Worm (Caenorhabditis elegans) whole organism, L4 larva: Measurements from ENCODE around the gene str-261.
A peak's percentile ranks its signal among the peaks of the same experiment; 100 is the strongest.

ENCODE experiments used
- F37D6.2 ChIP-seq: sonication (generic microtip); optimal IDR thresholded peaks from 2 replicates; lab custom pipeline; 2016; ENCODE audit warnings: mild to moderate bottlenecking, missing genetic modification characterization, missing compliant biosample characterization
- R02D3.7 ChIP-seq: fragments of 150-350 bp; sonication (generic microtip); optimal IDR thresholded peaks from 3 replicates; lab custom pipeline; 2014; ENCODE audit warnings: missing biosample characterization, missing genetic modification characterization
- Y105C5A.15 ChIP-seq: fragments of 200-800 bp; sonication (Bioruptor generic); IDR thresholded peaks from 2 replicates; pipeline ENCODE4 v1.3.6; 2022; ENCODE audit warnings: missing genetic modification characterization, missing compliant biosample characterization
- Y75B8A.6 ChIP-seq: fragments of 200-800 bp; sonication (Bioruptor generic); IDR thresholded peaks from 2 replicates; pipeline ENCODE4 v1.3.6; 2022; ENCODE audit warnings: missing genetic modification reagents, missing genetic modification characterization, missing compliant biosample characterization
- ZK546.5 ChIP-seq, 2 experiments: sonication (generic microtip); optimal IDR thresholded peaks; 2 replicates each; lab custom pipeline; 2017; ENCODE audit warnings: missing biosample characterization in 2 of 2, missing genetic modification characterization in 2 of 2
- ceh-20 ChIP-seq: fragments of 200-800 bp; sonication (Bioruptor generic); IDR thresholded peaks from 2 replicates; pipeline ENCODE4 v1.3.6; 2022; ENCODE audit warnings: missing genetic modification reagents, missing genetic modification characterization, missing compliant biosample characterization
- ceh-28 ChIP-seq: fragments of 150-350 bp; optimal IDR thresholded peaks from 2 replicates; lab custom pipeline; 2014; ENCODE audit warnings: missing biosample characterization, missing genetic modification reagents, missing genetic modification characterization
- ces-1 ChIP-seq: fragments of 150-350 bp; sonication (generic microtip); optimal IDR thresholded peaks from 4 replicates; lab custom pipeline; 2014; ENCODE audit warnings: missing biosample characterization, missing genetic modification reagents, missing genetic modification characterization
- ctbp-1 ChIP-seq: fragments of 200-800 bp; sonication (Bioruptor generic); IDR thresholded peaks from 2 replicates; pipeline ENCODE4 v1.3.6; 2022; ENCODE audit warnings: missing genetic modification reagents, missing genetic modification characterization, missing compliant biosample characterization
- daf-8 ChIP-seq: fragments of 200-800 bp; sonication (Bioruptor generic); IDR thresholded peaks from 2 replicates; pipeline ENCODE4 v1.3.6; 2022; ENCODE audit warnings: missing genetic modification characterization, missing compliant biosample characterization
- dmd-6 ChIP-seq: fragments of 200-800 bp; sonication (Bioruptor generic); IDR thresholded peaks from 2 replicates; pipeline ENCODE4 v1.3.6; 2022; ENCODE audit warnings: missing genetic modification reagents, missing genetic modification characterization, missing compliant biosample characterization
- dmd-8 ChIP-seq: fragments of 200-800 bp; sonication (Bioruptor generic); IDR thresholded peaks from 2 replicates; pipeline ENCODE4 v1.3.6; 2022; ENCODE audit warnings: missing genetic modification characterization, missing compliant biosample characterization
- dmd-9 ChIP-seq: fragments of 200-800 bp; sonication (Bioruptor generic); IDR thresholded peaks from 2 replicates; pipeline ENCODE4 v1.3.6; 2022; ENCODE audit warnings: missing genetic modification reagents, missing genetic modification characterization, missing compliant biosample characterization
- dpl-1 ChIP-seq: fragments of 150-350 bp; optimal IDR thresholded peaks from 2 replicates; lab custom pipeline; 2014; ENCODE audit warnings: missing biosample characterization, missing genetic modification reagents, missing genetic modification characterization
- duxl-1 ChIP-seq: sonication (generic microtip); optimal IDR thresholded peaks from 2 replicates; lab custom pipeline; 2016; ENCODE audit warnings: mild to moderate bottlenecking, missing genetic modification characterization, moderate library complexity, missing compliant biosample characterization; ENCODE audit not compliant: poor library complexity
- dve-1 ChIP-seq: sonication (generic microtip); optimal IDR thresholded peaks from 2 replicates; lab custom pipeline; 2017; ENCODE audit warnings: antibody characterized with exemption, mild to moderate bottlenecking, missing genetic modification characterization, missing compliant biosample characterization; ENCODE audit not compliant: insufficient read depth
- fkh-10 ChIP-seq: fragments of 150-350 bp; optimal IDR thresholded peaks from 2 replicates; lab custom pipeline; 2014; ENCODE audit warnings: missing biosample characterization, missing genetic modification reagents, missing genetic modification characterization
- fos-1 ChIP-seq: fragments of 150-350 bp; optimal IDR thresholded peaks from 2 replicates; lab custom pipeline; 2014; ENCODE audit warnings: missing biosample characterization, missing genetic modification characterization
- hlh-30 ChIP-seq: sonication (generic microtip); optimal IDR thresholded peaks from 2 replicates; lab custom pipeline; 2017; ENCODE audit warnings: antibody characterized with exemption, mild to moderate bottlenecking, missing genetic modification characterization, missing compliant biosample characterization; ENCODE audit not compliant: insufficient read depth
- hmg-1.1 ChIP-seq: fragments of 200-800 bp; sonication (Bioruptor generic); IDR thresholded peaks from 2 replicates; pipeline ENCODE4 v1.3.6; 2022; ENCODE audit warnings: missing genetic modification reagents, missing genetic modification characterization, missing compliant biosample characterization
- lim-7 ChIP-seq: fragments of 200-800 bp; sonication (Bioruptor generic); IDR thresholded peaks from 2 replicates; pipeline ENCODE4 v1.3.6; 2022; ENCODE audit warnings: missing genetic modification characterization, missing compliant biosample characterization
- lin-1 ChIP-seq: fragments of 200-800 bp; sonication (Bioruptor generic); IDR thresholded peaks from 2 replicates; pipeline ENCODE4 v1.3.6; 2022; ENCODE audit warnings: missing genetic modification reagents, missing genetic modification characterization, missing compliant biosample characterization
- lin-13 ChIP-seq: fragments of 150-350 bp; optimal IDR thresholded peaks from 2 replicates; lab custom pipeline; 2014; ENCODE audit warnings: missing biosample characterization, missing genetic modification reagents, missing genetic modification characterization
- lin-15B ChIP-seq: fragments of 150-350 bp; sonication (generic microtip); optimal IDR thresholded peaks from 3 replicates; lab custom pipeline; 2014; ENCODE audit warnings: missing biosample characterization, missing genetic modification characterization
- lin-39 ChIP-seq: fragments of 150-350 bp; optimal IDR thresholded peaks from 2 replicates; lab custom pipeline; 2014; ENCODE audit warnings: missing biosample characterization, missing genetic modification reagents, missing genetic modification characterization
- lir-3 ChIP-seq: sonication (generic microtip); optimal IDR thresholded peaks from 2 replicates; lab custom pipeline; 2016; ENCODE audit warnings: mild to moderate bottlenecking, missing genetic modification characterization, missing compliant biosample characterization
- lsy-2 ChIP-seq, 2 experiments: fragments of 150-350 bp in 1 of 2; sonication (generic microtip) in 1 of 2; optimal IDR thresholded peaks; 2 replicates each; lab custom pipeline; 2014 to 2017; ENCODE audit warnings: missing biosample characterization in 2 of 2, missing genetic modification characterization in 2 of 2
- mdl-1 ChIP-seq, 2 experiments: fragments of 150-350 bp in 1 of 2; sonication (generic microtip) in 1 of 2; optimal IDR thresholded peaks; 2 replicates each; lab custom pipeline; 2014 to 2017; ENCODE audit warnings: missing biosample characterization in 2 of 2, missing genetic modification characterization in 2 of 2
- mdt-29 ChIP-seq: fragments of 200-800 bp; sonication (Bioruptor generic); IDR thresholded peaks from 2 replicates; pipeline ENCODE4 v1.3.6; 2022; ENCODE audit warnings: missing genetic modification reagents, missing genetic modification characterization, missing compliant biosample characterization
- nhr-10 ChIP-seq: fragments of 150-350 bp; optimal IDR thresholded peaks from 2 replicates; lab custom pipeline; 2014; ENCODE audit warnings: missing biosample characterization, missing genetic modification characterization
- nhr-102 ChIP-seq: sonication (generic microtip); optimal IDR thresholded peaks from 2 replicates; lab custom pipeline; 2016; ENCODE audit warnings: mild to moderate bottlenecking, missing genetic modification characterization, moderate library complexity, missing compliant biosample characterization
- nhr-11 ChIP-seq: fragments of 150-350 bp; optimal IDR thresholded peaks from 2 replicates; lab custom pipeline; 2014; ENCODE audit warnings: missing biosample characterization, missing genetic modification characterization
- nhr-111 ChIP-seq: fragments of 200-800 bp; sonication (Bioruptor generic); optimal IDR thresholded peaks from 2 replicates; lab custom pipeline; 2018; ENCODE audit warnings: mild to moderate bottlenecking, missing genetic modification characterization, missing compliant biosample characterization
- nhr-237 ChIP-seq: sonication (generic microtip); optimal IDR thresholded peaks from 2 replicates; lab custom pipeline; 2017; ENCODE audit warnings: missing biosample characterization, missing genetic modification characterization
- nhr-25 ChIP-seq: sonication (generic microtip); optimal IDR thresholded peaks from 2 replicates; lab custom pipeline; 2017; ENCODE audit warnings: missing genetic modification characterization, mild to moderate bottlenecking, missing compliant biosample characterization, antibody characterized with exemption, moderate library complexity, borderline replicate concordance; ENCODE audit not compliant: insufficient read depth
- nhr-28 ChIP-seq: fragments of 150-350 bp; optimal IDR thresholded peaks from 2 replicates; lab custom pipeline; 2014; ENCODE audit warnings: missing biosample characterization, missing genetic modification characterization
- nhr-48 ChIP-seq: sonication (generic microtip); optimal IDR thresholded peaks from 2 replicates; lab custom pipeline; 2016; ENCODE audit warnings: mild to moderate bottlenecking, missing genetic modification characterization, missing compliant biosample characterization
- nhr-6 ChIP-seq: fragments of 150-350 bp; optimal IDR thresholded peaks from 2 replicates; lab custom pipeline; 2014; ENCODE audit warnings: missing biosample characterization, missing genetic modification characterization
- nhr-76 ChIP-seq: fragments of 150-350 bp; optimal IDR thresholded peaks from 2 replicates; lab custom pipeline; 2014; ENCODE audit warnings: missing biosample characterization, missing genetic modification characterization
- pqm-1 ChIP-seq: sonication (generic microtip); optimal IDR thresholded peaks from 2 replicates; lab custom pipeline; 2017; ENCODE audit warnings: missing biosample characterization, missing genetic modification characterization
- rbr-2 ChIP-seq: sonication (generic microtip); optimal IDR thresholded peaks from 2 replicates; lab custom pipeline; 2016; ENCODE audit warnings: missing genotype, missing genetic modification characterization, missing compliant biosample characterization
- set-16 ChIP-seq: fragments of 200-800 bp; sonication (Bioruptor generic); IDR thresholded peaks from 2 replicates; pipeline ENCODE4 v1.3.6; 2022; ENCODE audit warnings: missing genetic modification reagents, missing genetic modification characterization, missing compliant biosample characterization
- skn-1 ChIP-seq: fragments of 150-350 bp; optimal IDR thresholded peaks from 2 replicates; lab custom pipeline; 2014; ENCODE audit warnings: missing biosample characterization, missing genetic modification characterization
- snpc-4 ChIP-seq: fragments of 150-350 bp; optimal IDR thresholded peaks from 2 replicates; lab custom pipeline; 2014; ENCODE audit warnings: missing biosample characterization, missing genetic modification characterization
- spr-3 ChIP-seq: fragments of 200-800 bp; sonication (Bioruptor generic); optimal IDR thresholded peaks from 2 replicates; lab custom pipeline; 2018; ENCODE audit warnings: mild to moderate bottlenecking, missing genetic modification characterization, missing compliant biosample characterization
- tag-97 ChIP-seq: fragments of 200-800 bp; sonication (Bioruptor generic); IDR thresholded peaks from 2 replicates; pipeline ENCODE4 v1.3.6; 2022; ENCODE audit warnings: missing genetic modification characterization, missing compliant biosample characterization
- tra-1 ChIP-seq: fragments of 200-800 bp; sonication (Bioruptor generic); IDR thresholded peaks from 2 replicates; pipeline ENCODE4 v1.3.6; 2022; ENCODE audit warnings: missing genetic modification reagents, missing genetic modification characterization, missing compliant biosample characterization
- unc-39 ChIP-seq: sonication (generic microtip); optimal IDR thresholded peaks from 2 replicates; lab custom pipeline; 2017; ENCODE audit warnings: missing biosample characterization, missing genetic modification characterization
- unc-62 ChIP-seq, 3 experiments: fragments of 150-350 bp in 1 of 3; sonication (generic microtip); optimal IDR thresholded peaks in 2 of 3; peaks in 1 of 3; 1 replicate in 1 of 3; 2 replicates in 2 of 3; lab custom pipeline; 2014 to 2017; ENCODE audit warnings: missing biosample characterization in 3 of 3, missing genetic modification characterization in 3 of 3, missing genetic modification reagents in 3 of 3, missing genotype in 1 of 3
- zip-11 ChIP-seq: fragments of 200-800 bp; sonication (Bioruptor generic); IDR thresholded peaks from 2 replicates; pipeline ENCODE4 v1.3.6; 2022; ENCODE audit warnings: missing genetic modification characterization, missing compliant biosample characterization
- ztf-11 ChIP-seq: fragments of 150-350 bp; optimal IDR thresholded peaks from 2 replicates; lab custom pipeline; 2014; ENCODE audit warnings: missing biosample characterization, missing genetic modification characterization
- ztf-7 ChIP-seq: fragments of 150-350 bp; optimal IDR thresholded peaks from 2 replicates; lab custom pipeline; 2014; ENCODE audit warnings: missing biosample characterization, missing genetic modification characterization

Gene str-261

DNA sequence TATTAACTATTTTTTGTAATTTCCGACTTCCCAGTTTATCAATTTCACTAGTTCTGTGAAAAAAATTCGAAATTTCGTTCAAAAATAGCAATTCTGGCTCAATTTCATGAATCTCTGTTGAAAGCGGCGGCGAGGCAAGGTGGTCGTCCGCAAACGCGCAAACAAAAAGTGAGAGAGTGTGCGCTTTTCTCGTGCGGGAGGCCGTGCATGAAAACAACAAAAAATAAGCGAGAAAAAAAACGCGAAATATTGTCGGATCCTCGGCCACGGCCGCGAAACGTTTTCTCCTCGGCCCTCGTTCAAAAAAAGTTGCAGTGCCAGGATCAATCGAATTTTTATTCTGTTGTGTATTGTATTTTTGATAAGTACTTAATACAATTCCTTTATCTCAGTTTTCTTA is 38.4 kb downstream of the str-261 start (continued):
- no peak for TF ChIP-seq ztf-11 (tag; lab: Kevin White, UChicago)
- TF ChIP-seq pqm-1: no peak
- TF ChIP-seq fos-1: no peak
- TF ChIP-seq nhr-102 (tag; lab: Kevin White, UChicago): peak; percentile 52
- peak; percentile 9 for TF ChIP-seq F37D6.2 (tag; lab: Kevin White, UChicago)
- TF ChIP-seq nhr-11: no peak
- no peak for TF ChIP-seq spr-3
- no peak for TF ChIP-seq nhr-10 (tag; lab: Kevin White, UChicago)
- no peak for TF ChIP-seq ctbp-1 (GFP tag; lab: Robert Waterston, UW)
- no peak for TF ChIP-seq skn-1 (tag; lab: Kevin White, UChicago)
- TF ChIP-seq unc-62 (GFP tag; optimal IDR thresholded peaks at IDR 0.05 in 1 of 2; lab: Kevin White, UChicago): no peak
- TF ChIP-seq unc-62 (tag; optimal IDR thresholded peaks at IDR 0.05; lab: Kevin White, UChicago): no peak
- no peak for TF ChIP-seq unc-39 (tag; lab: Kevin White, UChicago)
- TF ChIP-seq lir-3 (tag; lab: Kevin White, UChicago): no peak
- no peak for TF ChIP-seq lin-39 (tag; lab: Kevin White, UChicago)
- no peak for TF ChIP-seq nhr-28 (tag; lab: Kevin White, UChicago)
- TF ChIP-seq rbr-2 (tag; lab: Kevin White, UChicago): peak; percentile 71
- no peak for TF ChIP-seq R02D3.7
- TF ChIP-seq nhr-48 (tag; lab: Kevin White, UChicago): no peak
- TF ChIP-seq nhr-25 (tag; lab: Kevin White, UChicago): no peak
- TF ChIP-seq nhr-111 (GFP tag; lab: Kevin White, UChicago): no peak
- TF ChIP-seq hlh-30: no peak
- no peak for TF ChIP-seq mdl-1 (tag; optimal IDR thresholded peaks at IDR 0.05; lab: Kevin White, UChicago)
- TF ChIP-seq Y75B8A.6 (GFP tag; lab: Robert Waterston, UW): 0 out of 2 replicates have a peak, but pooled peaks have one; percentile 52
- no peak for TF ChIP-seq mdt-29 (GFP tag; lab: Robert Waterston, UW)
- no peak for TF ChIP-seq duxl-1 (tag; lab: Kevin White, UChicago)
- peak; percentile 23; the same call in 1 of the 2 replicates for TF ChIP-seq set-16 (GFP tag; lab: Robert Waterston, UW)
- TF ChIP-seq nhr-237 (tag; lab: Kevin White, UChicago): no peak
- TF ChIP-seq daf-8: no peak
- TF ChIP-seq lin-13 (GFP tag; lab: Kevin White, UChicago): no peak
- no peak for TF ChIP-seq dve-1 (tag; lab: Kevin White, UChicago)
- TF ChIP-seq dmd-9 (GFP tag; lab: Robert Waterston, UW): peak; percentile 84
- TF ChIP-seq ZK546.5 (tag; optimal IDR thresholded peaks at IDR 0.05; lab: Kevin White, UChicago): no peak
- TF ChIP-seq fkh-10 (GFP tag; lab: Kevin White, UChicago): no peak
- TF ChIP-seq lin-1 (GFP tag; lab: Robert Waterston, UW): no peak
- TF ChIP-seq lim-7 (GFP tag; lab: Robert Waterston, UW): no peak
- no peak for TF ChIP-seq ztf-7 (tag; lab: Kevin White, UChicago)
- peak; percentile 59; the same call in 1 of the 2 replicates for TF ChIP-seq ceh-20 (GFP tag; lab: Robert Waterston, UW)
- no peak for TF ChIP-seq Y105C5A.15
- TF ChIP-seq dmd-8: no peak
- TF ChIP-seq ces-1 (GFP tag; lab: Kevin White, UChicago): no peak
- TF ChIP-seq tag-97 (GFP tag; lab: Robert Waterston, UW): no peak
- no peak for TF ChIP-seq lin-15B (tag; lab: Kevin White, UChicago)
- peak; percentile 63 for TF ChIP-seq dmd-6 (GFP tag; lab: Robert Waterston, UW)
- TF ChIP-seq nhr-6 (tag; lab: Kevin White, UChicago): no peak
- peak; percentile 25 for TF ChIP-seq dpl-1
- TF ChIP-seq tra-1: no peak
- TF ChIP-seq lsy-2 (tag; optimal IDR thresholded peaks at IDR 0.05; lab: Kevin White, UChicago): peak in 1 of 2 experiments; percentile 47
- no peak for TF ChIP-seq ceh-28 (tag; lab: Kevin White, UChicago)
- no peak for TF ChIP-seq zip-11
- TF ChIP-seq snpc-4 (tag; lab: Kevin White, UChicago): no peak
- TF ChIP-seq nhr-76: no peak
- TF ChIP-seq hmg-1.1 (GFP tag; lab: Robert Waterston, UW): peak; percentile 78
